Worm (Caenorhabditis elegans): ENCODE data around the gene ugt-50.

- TF ChIP-seq elt-2 (tag; optimal IDR thresholded peaks at IDR 0.05) (peak; percentile 43), tbx-2 (tag; optimal IDR thresholded peaks at IDR 0.05) (peak; percentile 89), sox-2 (GFP tag; IDR thresholded peaks at IDR 0.05) (peak; percentile 7; the same call in 1 of the 2 replicates), T23F11.4 (GFP tag; optimal IDR thresholded peaks at IDR 0.05) (no peak), nhr-11 (tag; optimal IDR thresholded peaks at IDR 0.05) (no peak), ceh-19 (GFP tag; optimal IDR thresholded peaks at IDR 0.05) (peak; percentile 46), unc-3 (GFP tag; conservative IDR thresholded peaks at IDR 0.05) (no peak), unc-3 (tag; optimal IDR thresholded peaks at IDR 0.05) (no peak), ama-1 (optimal IDR thresholded peaks at IDR 0.05) (no peak), fax-1 (tag; optimal IDR thresholded peaks at IDR 0.05) (no peak)
Observed at ce11 chrX:12670385-12670784, 21.0 kb upstream of the ugt-50 start.

All from whole organism, late embryonic.